Fruit fly (Drosophila melanogaster) whole organism, embryonic: ENCODE data around the gene UQCR-C2.

Experiments
- Bdp1 ChIP-seq: fragments of 200-800 bp; sonication (Bioruptor generic); optimal IDR thresholded peaks from 3 replicates; lab custom pipeline; 2016; ENCODE audit warnings: missing biosample characterization, missing genetic modification characterization
- Blimp-1 ChIP-seq: fragments of 200-800 bp; sonication (Bioruptor generic); optimal IDR thresholded peaks from 3 replicates; lab custom pipeline; 2018; ENCODE audit warnings: missing biosample characterization, missing genetic modification characterization, mild to moderate bottlenecking, moderate library complexity, missing genetic modification reagents
- CG1602 ChIP-seq: fragments of 200-800 bp; sonication (Bioruptor generic); optimal IDR thresholded peaks from 3 replicates; lab custom pipeline; 2016; ENCODE audit warnings: missing biosample characterization, missing genetic modification characterization
- CG1603 ChIP-seq: fragments of 200-800 bp; sonication (Bioruptor generic); optimal IDR thresholded peaks from 2 replicates; lab custom pipeline; 2019; ENCODE audit warnings: missing biosample characterization, mild to moderate bottlenecking, missing genetic modification characterization, moderate library complexity
- CG17802 ChIP-seq: fragments of 200-800 bp; sonication (Bioruptor generic); optimal IDR thresholded peaks from 2 replicates; lab custom pipeline; 2018; ENCODE audit warnings: missing biosample characterization, mild to moderate bottlenecking, missing genetic modification characterization, moderate library complexity
- CG17829 ChIP-seq: fragments of 200-800 bp; optimal IDR thresholded peaks from 2 replicates; lab custom pipeline; 2019; ENCODE audit warnings: missing biosample characterization, mild to moderate bottlenecking, missing genetic modification characterization, moderate library complexity
- CG18599 ChIP-seq: fragments of 200-800 bp; sonication (Bioruptor generic); optimal IDR thresholded peaks from 3 replicates; lab custom pipeline; 2017; ENCODE audit warnings: missing biosample characterization, missing genetic modification characterization, mild to moderate bottlenecking, moderate library complexity, missing genetic modification reagents
- CG3281 ChIP-seq: fragments of 200-800 bp; sonication (Bioruptor generic); optimal IDR thresholded peaks from 3 replicates; lab custom pipeline; 2017; ENCODE audit warnings: missing biosample characterization, mild to moderate bottlenecking, missing genetic modification characterization
- CG34224 ChIP-seq: fragments of 200-800 bp; sonication (Bioruptor generic); IDR thresholded peaks from 3 replicates; pipeline ENCODE4 v1.3.6; 2022; ENCODE audit warnings: missing biosample characterization, missing genetic modification characterization; ENCODE audit not compliant: partially characterized antibody
- CG4360 ChIP-seq: fragments of 200-800 bp; sonication (Bioruptor generic); IDR thresholded peaks from 2 replicates; pipeline ENCODE4 v1.3.6; 2022; ENCODE audit warnings: missing biosample characterization, missing genetic modification characterization
- CG5245 ChIP-seq: fragments of 200-800 bp; sonication (Bioruptor generic); optimal IDR thresholded peaks from 3 replicates; lab custom pipeline; 2016; ENCODE audit warnings: missing biosample characterization, missing genetic modification characterization
- CG6654 ChIP-seq: fragments of 200-800 bp; sonication (Bioruptor generic); optimal IDR thresholded peaks from 2 replicates; lab custom pipeline; 2017; ENCODE audit warnings: missing biosample characterization, mild to moderate bottlenecking, missing genetic modification characterization
- CG6791 ChIP-seq: fragments of 200-800 bp; sonication (Bioruptor generic); IDR thresholded peaks from 3 replicates; pipeline ENCODE4 v1.3.6; 2022; ENCODE audit warnings: missing biosample characterization, missing genetic modification characterization; ENCODE audit not compliant: partially characterized antibody
- CG7963 ChIP-seq: fragments of 200-800 bp; sonication (Bioruptor generic); IDR thresholded peaks from 3 replicates; pipeline ENCODE4 v1.3.6; 2022; ENCODE audit warnings: missing biosample characterization, missing genetic modification characterization; ENCODE audit not compliant: partially characterized antibody
- CG8478 ChIP-seq: fragments of >200 bp; optimal IDR thresholded peaks from 2 replicates; lab custom pipeline; 2018
- CG9876 ChIP-seq: fragments of 200-800 bp; sonication (Bioruptor generic); optimal IDR thresholded peaks from 2 replicates; lab custom pipeline; 2016; ENCODE audit warnings: missing biosample characterization, missing genetic modification characterization
- CTCF ChIP-seq: fragments of 200-800 bp; sonication (Bioruptor generic); optimal IDR thresholded peaks from 2 replicates; lab custom pipeline; 2017; ENCODE audit warnings: missing biosample characterization, mild to moderate bottlenecking, missing genetic modification characterization, moderate library complexity
- Drgx ChIP-seq: fragments of 200-800 bp; sonication (Bioruptor generic); IDR thresholded peaks from 2 replicates; pipeline ENCODE4 v1.3.6; 2022; ENCODE audit warnings: missing biosample characterization, missing genetic modification characterization
- Hey ChIP-seq: fragments of 200-800 bp; sonication (Bioruptor generic); optimal IDR thresholded peaks from 3 replicates; lab custom pipeline; 2018; ENCODE audit warnings: missing biosample characterization, mild to moderate bottlenecking, missing genetic modification characterization
- Hmx ChIP-seq: fragments of 200-800 bp; sonication (Bioruptor generic); optimal IDR thresholded peaks from 2 replicates; lab custom pipeline; 2016; ENCODE audit warnings: missing biosample characterization, missing genetic modification characterization
- Hr3 ChIP-seq: fragments of 200-800 bp; sonication (Bioruptor generic); optimal IDR thresholded peaks from 3 replicates; lab custom pipeline; 2016; ENCODE audit warnings: missing biosample characterization, missing genetic modification characterization
- Hr39 ChIP-seq: fragments of >200 bp; optimal IDR thresholded peaks from 2 replicates; lab custom pipeline; 2017
- Hr78 ChIP-seq, 2 experiments: fragments of 200-800 bp in 1 of 2; fragments of >200 bp in 1 of 2; sonication (Bioruptor generic) in 1 of 2; optimal IDR thresholded peaks; 2 replicates each; lab custom pipeline; 2017 to 2019; ENCODE audit warnings: missing biosample characterization in 2 of 2, missing genetic modification characterization in 2 of 2, mild to moderate bottlenecking in 1 of 2, moderate library complexity in 1 of 2
- Lpt ChIP-seq: fragments of >200 bp; optimal IDR thresholded peaks from 2 replicates; lab custom pipeline; 2018; ENCODE audit warnings: missing biosample characterization, missing genetic modification characterization
- Max ChIP-seq: fragments of 200-800 bp; sonication (Bioruptor generic); optimal IDR thresholded peaks from 2 replicates; lab custom pipeline; 2016; ENCODE audit warnings: missing biosample characterization, mild to moderate bottlenecking, missing genetic modification characterization
- NK7.1 ChIP-seq: fragments of 200-800 bp; sonication (Bioruptor generic); optimal IDR thresholded peaks from 3 replicates; lab custom pipeline; 2016; ENCODE audit warnings: missing biosample characterization, missing genetic modification characterization
- Neu2 ChIP-seq: fragments of 200-800 bp; sonication (Bioruptor generic); optimal IDR thresholded peaks from 3 replicates; lab custom pipeline; 2016; ENCODE audit warnings: missing biosample characterization, missing genetic modification characterization, borderline replicate concordance
- Oli ChIP-seq: fragments of 200-800 bp; sonication (Bioruptor generic); optimal IDR thresholded peaks from 2 replicates; lab custom pipeline; 2018; ENCODE audit warnings: missing biosample characterization, mild to moderate bottlenecking, missing genetic modification characterization, moderate library complexity
- Sry-β ChIP-seq: fragments of 200-800 bp; sonication (Bioruptor generic); optimal IDR thresholded peaks from 2 replicates; lab custom pipeline; 2018; ENCODE audit warnings: missing biosample characterization, mild to moderate bottlenecking, missing genetic modification characterization, moderate library complexity
- TFAM ChIP-seq: fragments of 200-800 bp; sonication (Bioruptor generic); optimal IDR thresholded peaks from 2 replicates; lab custom pipeline; 2017; ENCODE audit warnings: missing biosample characterization, missing genetic modification characterization, inconsistent platforms
- Xrp1 ChIP-seq: fragments of 200-800 bp; sonication (Bioruptor generic); IDR thresholded peaks from 2 replicates; pipeline ENCODE4 v1.3.6; 2022; ENCODE audit warnings: missing biosample characterization, missing genetic modification characterization
- amos ChIP-seq: fragments of 200-800 bp; sonication (Bioruptor generic); IDR thresholded peaks from 2 replicates; pipeline ENCODE4 v1.3.6; 2022; ENCODE audit warnings: missing biosample characterization, missing genetic modification characterization; ENCODE audit not compliant: partially characterized antibody
- cg ChIP-seq: fragments of 200-800 bp; sonication (Bioruptor generic); optimal IDR thresholded peaks from 3 replicates; lab custom pipeline; 2019; ENCODE audit warnings: missing biosample characterization, mild to moderate bottlenecking, missing genetic modification characterization, moderate library complexity
- croc ChIP-seq: fragments of 200-800 bp; sonication (Bioruptor generic); conservative IDR thresholded peaks from 3 replicates; pipeline ENCODE4 v1.3.6; 2022; ENCODE audit warnings: missing biosample characterization, missing genetic modification characterization
- cwo ChIP-seq: fragments of 200-800 bp; sonication (Bioruptor generic); optimal IDR thresholded peaks from 3 replicates; lab custom pipeline; 2017; ENCODE audit warnings: missing biosample characterization, missing genetic modification characterization, mild to moderate bottlenecking, moderate library complexity, missing genetic modification reagents
- eve ChIP-seq, 2 experiments: fragments of >200 bp; optimal IDR thresholded peaks; 2 replicates each; lab custom pipeline; 2017; ENCODE audit warnings: missing biosample characterization in 2 of 2, missing genetic modification characterization in 2 of 2
- exex ChIP-seq: fragments of 200-800 bp; sonication (Bioruptor generic); optimal IDR thresholded peaks from 4 replicates; lab custom pipeline; 2018; ENCODE audit warnings: missing biosample characterization, mild to moderate bottlenecking, missing genetic modification characterization, moderate library complexity
- fd96Cb ChIP-seq: fragments of 200-800 bp; sonication (Bioruptor generic); optimal IDR thresholded peaks from 2 replicates; lab custom pipeline; 2018; ENCODE audit warnings: missing biosample characterization, mild to moderate bottlenecking, missing genetic modification characterization, moderate library complexity
- inv ChIP-seq: fragments of 200-800 bp; sonication (Bioruptor generic); IDR thresholded peaks from 2 replicates; pipeline ENCODE4 v1.3.6; 2022; ENCODE audit warnings: missing biosample characterization, missing genetic modification characterization; ENCODE audit not compliant: partially characterized antibody
- jumu ChIP-seq: fragments of 200-800 bp; sonication (Bioruptor generic); optimal IDR thresholded peaks from 3 replicates; lab custom pipeline; 2016; ENCODE audit warnings: missing biosample characterization, missing genetic modification characterization
- kah ChIP-seq: fragments of 200-800 bp; sonication (Bioruptor generic); optimal IDR thresholded peaks from 2 replicates; lab custom pipeline; 2018; ENCODE audit warnings: missing biosample characterization, mild to moderate bottlenecking, missing genetic modification characterization
- lbe ChIP-seq: fragments of 200-800 bp; sonication (Bioruptor generic); optimal IDR thresholded peaks from 2 replicates; lab custom pipeline; 2016; ENCODE audit warnings: missing biosample characterization, mild to moderate bottlenecking, missing genetic modification characterization
- nerfin-1 ChIP-seq: fragments of 200-800 bp; sonication (Bioruptor generic); optimal IDR thresholded peaks from 3 replicates; lab custom pipeline; 2019; ENCODE audit warnings: missing biosample characterization, mild to moderate bottlenecking, missing genetic modification characterization, moderate library complexity
- nerfin-2 ChIP-seq: fragments of 200-800 bp; sonication (Bioruptor generic); IDR thresholded peaks from 2 replicates; pipeline ENCODE4 v1.3.6; 2022; ENCODE audit warnings: missing biosample characterization, missing genetic modification characterization; ENCODE audit not compliant: partially characterized antibody
- nom ChIP-seq: fragments of 200-800 bp; sonication (Bioruptor generic); optimal IDR thresholded peaks from 2 replicates; lab custom pipeline; 2017; ENCODE audit warnings: missing biosample characterization, missing genetic modification characterization, mild to moderate bottlenecking, moderate library complexity, missing genetic modification reagents
- scrt ChIP-seq: fragments of 200-800 bp; sonication (Bioruptor generic); optimal IDR thresholded peaks from 2 replicates; lab custom pipeline; 2018; ENCODE audit warnings: missing biosample characterization, mild to moderate bottlenecking, missing genetic modification characterization, moderate library complexity
- sens-2 ChIP-seq: fragments of 200-800 bp; sonication (Bioruptor generic); IDR thresholded peaks from 2 replicates; pipeline ENCODE4 v1.3.6; 2022; ENCODE audit warnings: missing biosample characterization, missing genetic modification characterization
- tio ChIP-seq: fragments of 200-800 bp; sonication (Bioruptor generic); optimal IDR thresholded peaks from 2 replicates; lab custom pipeline; 2017; ENCODE audit warnings: missing biosample characterization, missing genetic modification characterization, inconsistent platforms
- wek ChIP-seq: fragments of 200-800 bp; sonication (Bioruptor generic); optimal IDR thresholded peaks from 3 replicates; lab custom pipeline; 2018; ENCODE audit warnings: missing biosample characterization, mild to moderate bottlenecking, missing genetic modification characterization, moderate library complexity
- zfh1 ChIP-seq: fragments of 200-800 bp; sonication (Bioruptor generic); IDR thresholded peaks from 3 replicates; pipeline ENCODE4 v1.3.6; 2022; ENCODE audit warnings: missing biosample characterization, missing genetic modification characterization

Gene UQCR-C2

DNA sequence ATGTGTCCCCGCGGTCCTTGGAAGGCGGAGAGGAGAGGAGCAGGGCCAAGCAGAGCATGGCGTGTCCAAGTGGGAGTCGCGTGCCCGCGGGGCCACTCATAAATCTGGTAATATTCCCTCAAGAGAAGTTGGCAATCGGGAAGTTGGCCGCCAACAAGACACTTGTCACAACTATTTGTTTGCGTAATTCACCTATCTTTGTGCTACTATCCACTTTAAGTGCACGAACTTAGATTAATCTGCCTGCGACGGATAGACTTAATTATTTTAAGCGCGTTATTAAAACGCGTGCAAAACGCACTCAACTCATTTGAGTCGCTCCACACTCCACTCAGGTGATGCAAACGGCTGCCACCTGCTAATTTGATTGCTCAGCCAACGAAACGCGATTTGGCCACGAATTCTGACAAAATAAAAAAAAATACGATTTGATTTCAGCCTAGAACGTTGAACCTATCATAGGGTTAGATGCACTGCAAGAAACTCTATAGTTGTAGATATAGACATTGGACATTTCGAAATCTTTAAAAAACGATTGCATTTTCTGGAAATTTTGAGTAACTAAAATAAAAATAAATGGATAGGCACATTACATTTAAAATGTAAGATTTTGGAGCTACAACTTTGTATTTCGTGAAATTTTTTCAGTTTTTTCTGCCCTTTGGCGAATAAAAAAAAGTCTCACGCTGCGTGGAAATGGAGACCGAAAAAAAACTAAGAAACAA, 12.7 kb upstream of the UQCR-C2 start (continued):
- peak; percentile 36 for TF ChIP-seq CG1602 (GFP tag; lab: Kevin White, UChicago)
- TF ChIP-seq TFAM (GFP tag; lab: Kevin White, UChicago): no peak
- TF ChIP-seq CG17829 (tag; lab: Kevin White, UChicago): peak; percentile 27
- TF ChIP-seq Xrp1: peak; percentile 63
- no peak for TF ChIP-seq kah (GFP tag; lab: Kevin White, UChicago)
- no peak for TF ChIP-seq CG7963 (GFP tag; lab: Robert Waterston, UW)
- no peak for TF ChIP-seq CG17802 (tag; lab: Kevin White, UChicago)
- TF ChIP-seq nerfin-1 (tag; lab: Kevin White, UChicago): no peak
- TF ChIP-seq exex (tag; lab: Kevin White, UChicago): no peak
- TF ChIP-seq tio (GFP tag; lab: Kevin White, UChicago): peak; percentile 35
- TF ChIP-seq Blimp-1 (GFP tag; lab: Kevin White, UChicago): peak; percentile 51
- TF ChIP-seq cwo (GFP tag; lab: Kevin White, UChicago): peak; percentile 29
- TF ChIP-seq fd96Cb (tag; lab: Kevin White, UChicago): no peak
- no peak for TF ChIP-seq CG8478 (lab: Kevin White, UChicago)
- TF ChIP-seq eve (GFP tag; optimal IDR thresholded peaks at IDR 0.05; lab: Kevin White, UChicago): peak in 1 of 2 experiments; percentile 45
- TF ChIP-seq CG3281 (GFP tag; lab: Kevin White, UChicago): peak; percentile 61
- peak; percentile 36 for TF ChIP-seq scrt (GFP tag; lab: Kevin White, UChicago)
- TF ChIP-seq Hr78 (GFP tag; optimal IDR thresholded peaks at IDR 0.05; lab: Kevin White, UChicago): no peak
- no peak for TF ChIP-seq croc (GFP tag; lab: Robert Waterston, UW)
- TF ChIP-seq CG9876 (GFP tag; lab: Kevin White, UChicago): no peak
- no peak for TF ChIP-seq Hr39
- peak; percentile 28 for TF ChIP-seq Max (GFP tag; lab: Kevin White, UChicago)
- no peak for TF ChIP-seq lbe (GFP tag; lab: Kevin White, UChicago)
- TF ChIP-seq Hmx: no peak
- no peak for TF ChIP-seq CG6791 (GFP tag; lab: Robert Waterston, UW)
- TF ChIP-seq CG6654 (GFP tag; lab: Kevin White, UChicago): no peak
- no peak for TF ChIP-seq inv (GFP tag; lab: Robert Waterston, UW)
- no peak for TF ChIP-seq jumu
- TF ChIP-seq Sry-β (GFP tag; lab: Kevin White, UChicago): no peak
- peak; percentile 47 for TF ChIP-seq Oli (tag; lab: Kevin White, UChicago)
- TF ChIP-seq sens-2 (GFP tag; lab: Robert Waterston, UW): no peak
- no peak for TF ChIP-seq amos
- TF ChIP-seq nerfin-2 (GFP tag; lab: Robert Waterston, UW): no peak
- no peak for TF ChIP-seq nom (GFP tag; lab: Kevin White, UChicago)
- no peak for TF ChIP-seq CG1603 (tag; lab: Kevin White, UChicago)
- peak; percentile 42 for TF ChIP-seq Hr3
- TF ChIP-seq Neu2 (GFP tag; lab: Kevin White, UChicago): no peak
- no peak for TF ChIP-seq CG4360
- no peak for TF ChIP-seq Bdp1 (GFP tag; lab: Kevin White, UChicago)
- no peak for TF ChIP-seq Hey (tag; lab: Kevin White, UChicago)
- TF ChIP-seq cg: no peak
- no peak for TF ChIP-seq CG5245 (GFP tag; lab: Kevin White, UChicago)
- TF ChIP-seq Lpt (GFP tag; lab: Kevin White, UChicago): no peak
- no peak for TF ChIP-seq wek (GFP tag; lab: Kevin White, UChicago)
- no peak for TF ChIP-seq NK7.1
- peak; percentile 37; the same call in 1 of the 3 replicates for TF ChIP-seq zfh1
- TF ChIP-seq CG18599 (GFP tag; lab: Kevin White, UChicago): peak; percentile 64
- TF ChIP-seq CG34224 (GFP tag; lab: Robert Waterston, UW): no peak
- TF ChIP-seq Drgx (GFP tag; lab: Robert Waterston, UW): peak; percentile 36; the same call in 1 of the 2 replicates
- TF ChIP-seq CTCF (GFP tag; lab: Kevin White, UChicago): no peak
